Fruit fly (Drosophila melanogaster): Measurements from ENCODE around the gene CG33301.
A peak's percentile ranks its signal among the peaks of the same experiment; 100 is the strongest.

CG33301 gene

dm6 chr2L:10009800-10010658 lies 39.4 kb upstream of the CG33301 start (continued):
- peak; percentile 97 for TF ChIP-seq Atf-2 (GFP tag; optimal IDR thresholded peaks at IDR 0.05)
- TF ChIP-seq pfk (GFP tag; optimal IDR thresholded peaks at IDR 0.05): peak; percentile 35
- peak; percentile 62 for TF ChIP-seq CG2116 (GFP tag; optimal IDR thresholded peaks at IDR 0.05)
- peak; percentile 96 for TF ChIP-seq CG30431 (GFP tag; optimal IDR thresholded peaks at IDR 0.05)
- peak; percentile 96 for TF ChIP-seq emc (GFP tag; optimal IDR thresholded peaks at IDR 0.05)
- TF ChIP-seq HHEX (GFP tag; optimal IDR thresholded peaks at IDR 0.05): peak; percentile 95
- peak; percentile 88 for TF ChIP-seq CkIIα-i1 (GFP tag; IDR thresholded peaks at IDR 0.05)
- peak; percentile 97 for TF ChIP-seq NfI (GFP tag; optimal IDR thresholded peaks at IDR 0.05)
- peak; percentile 98 for TF ChIP-seq CG9817 (tag; optimal IDR thresholded peaks at IDR 0.05)
- TF ChIP-seq lola (GFP tag; optimal IDR thresholded peaks at IDR 0.05): peak in 1 of 3 experiments; percentile 90
- peak; percentile 98 for TF ChIP-seq row (GFP tag; IDR thresholded peaks at IDR 0.05)
- peak; percentile 98 for TF ChIP-seq CG8944 (GFP tag; optimal IDR thresholded peaks at IDR 0.05)
- TF ChIP-seq CG7963 (GFP tag; IDR thresholded peaks at IDR 0.05; ENCODE audit: partially characterized antibody): no peak
- TF ChIP-seq Vsx1 (GFP tag; optimal IDR thresholded peaks at IDR 0.05): peak; percentile 82
- TF ChIP-seq Lim3 (GFP tag; IDR thresholded peaks at IDR 0.05): peak; percentile 84
- peak; percentile 96 for TF ChIP-seq CG17328 (GFP tag; IDR thresholded peaks at IDR 0.05)
- TF ChIP-seq CG16815 (GFP tag; optimal IDR thresholded peaks at IDR 0.05): peak; percentile 97
- TF ChIP-seq dm (GFP tag; optimal IDR thresholded peaks at IDR 0.05): peak; percentile 97
- TF ChIP-seq croc (GFP tag; conservative IDR thresholded peaks at IDR 0.05): peak; percentile 93
- TF ChIP-seq CG10565 (GFP tag; optimal IDR thresholded peaks at IDR 0.05): peak; percentile 89
- peak; percentile 94 for TF ChIP-seq CG10147 (GFP tag; optimal IDR thresholded peaks at IDR 0.05)
- TF ChIP-seq CG3838 (GFP tag; optimal IDR thresholded peaks at IDR 0.05): peak; percentile 89
- TF ChIP-seq CG30403 (GFP tag; optimal IDR thresholded peaks at IDR 0.05): peak; percentile 98
- TF ChIP-seq sr (GFP tag; IDR thresholded peaks at IDR 0.05): peak; percentile 92
- peak; percentile 64 for TF ChIP-seq CG7745 (tag; optimal IDR thresholded peaks at IDR 0.05)
- TF ChIP-seq YL-1 (GFP tag; optimal IDR thresholded peaks at IDR 0.05): peak; percentile 75
- TF ChIP-seq ems (GFP tag; optimal IDR thresholded peaks at IDR 0.05): peak; percentile 96
- peak; percentile 98 for TF ChIP-seq lab (GFP tag; optimal IDR thresholded peaks at IDR 0.05)
- TF ChIP-seq CG8388 (GFP tag; optimal IDR thresholded peaks at IDR 0.05): peak; percentile 90
- peak; percentile 97 for TF ChIP-seq Aef1 (GFP tag; IDR thresholded peaks at IDR 0.05)
- TF ChIP-seq CG10959 (GFP tag; IDR thresholded peaks at IDR 0.05): peak; percentile 93
- peak; percentile 56 for TF ChIP-seq MESR4 (GFP tag; optimal IDR thresholded peaks at IDR 0.05)
- peak; percentile 9; the same call in 1 of the 2 replicates for TF ChIP-seq bbx (GFP tag; IDR thresholded peaks at IDR 0.05; ENCODE audit: partially characterized antibody)
- TF ChIP-seq fru (optimal IDR thresholded peaks at IDR 0.05): no peak
- peak; percentile 98 for TF ChIP-seq lmd (GFP tag; IDR thresholded peaks at IDR 0.05)
- TF ChIP-seq CG2202 (tag; optimal IDR thresholded peaks at IDR 0.05): peak; percentile 94
- TF ChIP-seq tio (GFP tag; optimal IDR thresholded peaks at IDR 0.05): peak; percentile 92
- TF ChIP-seq crp (GFP tag; optimal IDR thresholded peaks at IDR 0.05): peak; percentile 11 to 78
- TF ChIP-seq sima (GFP tag; optimal IDR thresholded peaks at IDR 0.05): peak; percentile 89
- TF ChIP-seq CG17359 (tag; optimal IDR thresholded peaks at IDR 0.05): peak; percentile 98
- TF ChIP-seq otp (GFP tag; IDR thresholded peaks at IDR 0.05): peak; percentile 98
- TF ChIP-seq Xrp1 (GFP tag; IDR thresholded peaks at IDR 0.05): peak; percentile 98
- peak; percentile 95 for TF ChIP-seq nmo (GFP tag; optimal IDR thresholded peaks at IDR 0.05)
- peak; percentile 98 for TF ChIP-seq NFAT (GFP tag; IDR thresholded peaks at IDR 0.05)
- peak; percentile 100 for TF ChIP-seq Ets65A (GFP tag)
- TF ChIP-seq CG10462 (GFP tag; optimal IDR thresholded peaks at IDR 0.05): peak; percentile 95
- TF ChIP-seq NK7.1 (GFP tag; optimal IDR thresholded peaks at IDR 0.05): peak; percentile 95
- TF ChIP-seq E2f1 (GFP tag; IDR thresholded peaks at IDR 0.05): peak; percentile 97
- TF ChIP-seq CG9797 (GFP tag; optimal IDR thresholded peaks at IDR 0.05): peak; percentile 27

Data from whole organism, embryonic.